Worm (Caenorhabditis elegans) whole organism, young adult: ENCODE results near the gene R53.5.

Experiments
- B0019.2 ChIP-seq: fragments of 200-800 bp; sonication (Bioruptor generic); conservative IDR thresholded peaks from 2 replicates; pipeline ENCODE4 v1.3.6; 2022; ENCODE audit warnings: missing genetic modification reagents, missing genetic modification characterization, missing compliant biosample characterization
- C17E4.6 ChIP-seq: fragments of 200-800 bp; sonication (Bioruptor generic); IDR thresholded peaks from 2 replicates; pipeline ENCODE4 v1.3.6; 2022; ENCODE audit warnings: missing genetic modification reagents, missing genetic modification characterization, missing compliant biosample characterization
- F23B12.7 ChIP-seq: sonication (generic microtip); optimal IDR thresholded peaks from 2 replicates; lab custom pipeline; 2017; ENCODE audit warnings: missing genetic modification characterization, mild to moderate bottlenecking, missing compliant biosample characterization, antibody characterized with exemption, moderate library complexity; ENCODE audit not compliant: insufficient read depth
- F37B4.10 ChIP-seq: fragments of 200-800 bp; sonication (Bioruptor generic); IDR thresholded peaks from 2 replicates; pipeline ENCODE4 v1.3.6; 2022; ENCODE audit warnings: missing genetic modification characterization, missing compliant biosample characterization
- F52B5.7 ChIP-seq: sonication (generic microtip); optimal IDR thresholded peaks from 2 replicates; lab custom pipeline; 2016; ENCODE audit warnings: mild to moderate bottlenecking, missing genetic modification characterization, missing compliant biosample characterization
- K11D2.4 ChIP-seq: fragments of 200-800 bp; sonication (Bioruptor generic); IDR thresholded peaks from 2 replicates; pipeline ENCODE4 v1.3.6; 2022; ENCODE audit warnings: missing genetic modification reagents, missing genetic modification characterization, missing compliant biosample characterization
- K12H6.12 ChIP-seq: fragments of 200-800 bp; sonication (Bioruptor generic); optimal IDR thresholded peaks from 2 replicates; lab custom pipeline; 2018; ENCODE audit warnings: mild to moderate bottlenecking, missing genetic modification characterization, missing compliant biosample characterization
- T26A5.8 ChIP-seq: sonication (generic microtip); optimal IDR thresholded peaks from 2 replicates; lab custom pipeline; 2016; ENCODE audit warnings: missing genetic modification characterization, missing compliant biosample characterization
- Y56A3A.18 ChIP-seq: fragments of 200-800 bp; sonication (Bioruptor generic); IDR thresholded peaks from 2 replicates; pipeline ENCODE4 v1.3.6; 2022; ENCODE audit warnings: missing genetic modification reagents, missing genetic modification characterization, missing compliant biosample characterization
- Y95B8A.8 ChIP-seq: fragments of 200-800 bp; sonication (Bioruptor generic); IDR thresholded peaks from 2 replicates; pipeline ENCODE4 v1.3.6; 2022; ENCODE audit warnings: missing genetic modification reagents, missing genetic modification characterization, missing compliant biosample characterization
- ZK185.1 ChIP-seq: sonication (generic microtip); optimal IDR thresholded peaks from 2 replicates; lab custom pipeline; 2016; ENCODE audit warnings: mild to moderate bottlenecking, missing genetic modification characterization, missing compliant biosample characterization; ENCODE audit not compliant: poor library complexity, severe bottlenecking
- attf-3 ChIP-seq: fragments of 200-800 bp; sonication (Bioruptor generic); conservative IDR thresholded peaks from 2 replicates; pipeline ENCODE4 v1.3.6; 2022; ENCODE audit warnings: missing genetic modification reagents, missing genetic modification characterization, missing compliant biosample characterization
- attf-6 ChIP-seq: fragments of 200-800 bp; sonication (Bioruptor generic); IDR thresholded peaks from 2 replicates; pipeline ENCODE4 v1.3.6; 2022; ENCODE audit warnings: missing genetic modification reagents, missing genetic modification characterization, missing compliant biosample characterization
- bed-1 ChIP-seq: fragments of 200-800 bp; sonication (Bioruptor generic); IDR thresholded peaks from 2 replicates; pipeline ENCODE4 v1.3.6; 2022; ENCODE audit warnings: missing genetic modification reagents, missing genetic modification characterization, missing compliant biosample characterization
- bed-2 ChIP-seq: fragments of 200-800 bp; sonication (Bioruptor generic); IDR thresholded peaks from 2 replicates; pipeline ENCODE4 v1.3.6; 2022; ENCODE audit warnings: missing genetic modification reagents, missing genetic modification characterization, missing compliant biosample characterization
- cebp-1 ChIP-seq, 2 experiments: fragments of 200-800 bp in 1 of 2; sonication (Bioruptor generic) in 1 of 2; sonication (generic microtip) in 1 of 2; IDR thresholded peaks in 1 of 2; optimal IDR thresholded peaks in 1 of 2; 2 replicates each; pipeline versions ENCODE4 v1.3.6 to Lab custom; 2017 to 2022; ENCODE audit warnings: missing compliant biosample characterization in 2 of 2, missing genetic modification characterization in 2 of 2, mild to moderate bottlenecking in 1 of 2, missing genetic modification reagents in 1 of 2, moderate library complexity in 1 of 2
- ceh-58 ChIP-seq: fragments of 200-800 bp; sonication (Bioruptor generic); IDR thresholded peaks from 2 replicates; pipeline ENCODE4 v1.3.6; 2022; ENCODE audit warnings: missing genetic modification characterization, missing compliant biosample characterization
- ceh-91 ChIP-seq: fragments of 200-800 bp; sonication (Bioruptor generic); IDR thresholded peaks from 2 replicates; pipeline ENCODE4 v1.3.6; 2022; ENCODE audit warnings: missing genetic modification reagents, missing genetic modification characterization, missing compliant biosample characterization
- chd-7 ChIP-seq: sonication (generic microtip); optimal IDR thresholded peaks from 2 replicates; lab custom pipeline; 2016; ENCODE audit warnings: mild to moderate bottlenecking, missing genetic modification characterization, moderate library complexity, missing compliant biosample characterization
- die-1 ChIP-seq: sonication (generic microtip); optimal IDR thresholded peaks from 2 replicates; lab custom pipeline; 2016; ENCODE audit warnings: missing genotype, mild to moderate bottlenecking, missing genetic modification characterization, missing compliant biosample characterization
- egl-18 ChIP-seq: fragments of 200-800 bp; sonication (Bioruptor generic); IDR thresholded peaks from 2 replicates; pipeline ENCODE4 v1.3.6; 2022; ENCODE audit warnings: missing genetic modification reagents, missing genetic modification characterization, missing compliant biosample characterization
- hmg-1.2 ChIP-seq: fragments of 200-800 bp; sonication (Bioruptor generic); IDR thresholded peaks from 2 replicates; pipeline ENCODE4 v1.3.6; 2022; ENCODE audit warnings: missing genetic modification reagents, missing genetic modification characterization, missing compliant biosample characterization
- hsf-1 ChIP-seq: fragments of 200-800 bp; sonication (Bioruptor generic); IDR thresholded peaks from 2 replicates; pipeline ENCODE4 v1.3.6; 2022; ENCODE audit warnings: missing genetic modification reagents, missing genetic modification characterization, missing compliant biosample characterization
- lin-35 ChIP-seq, 3 experiments: fragments of 150-350 bp in 2 of 3; sonication (generic microtip) in 1 of 3; optimal IDR thresholded peaks; 2 replicates each; lab custom pipeline; 2014 to 2018; ENCODE audit warnings: missing biosample characterization in 3 of 3, missing genetic modification characterization in 3 of 3, missing genetic modification reagents in 3 of 3
- lir-1 ChIP-seq: fragments of 200-800 bp; sonication (Bioruptor generic); conservative IDR thresholded peaks from 2 replicates; pipeline ENCODE4 v1.3.6; 2022; ENCODE audit warnings: missing genetic modification reagents, missing genetic modification characterization, missing compliant biosample characterization
- madf-3 ChIP-seq: fragments of 200-800 bp; sonication (Bioruptor generic); IDR thresholded peaks from 2 replicates; pipeline ENCODE4 v1.3.6; 2022; ENCODE audit warnings: missing genetic modification reagents, missing genetic modification characterization, missing compliant biosample characterization
- mcd-1 ChIP-seq: fragments of 200-800 bp; sonication (Bioruptor generic); IDR thresholded peaks from 2 replicates; pipeline ENCODE4 v1.3.6; 2022; ENCODE audit warnings: missing genetic modification reagents, missing genetic modification characterization, missing compliant biosample characterization
- mel-28 ChIP-seq: sonication (generic microtip); optimal IDR thresholded peaks from 2 replicates; lab custom pipeline; 2016; ENCODE audit warnings: borderline replicate concordance, mild to moderate bottlenecking, missing genetic modification characterization, missing compliant biosample characterization
- mes-4 ChIP-seq: sonication (generic microtip); optimal IDR thresholded peaks from 2 replicates; lab custom pipeline; 2016; ENCODE audit warnings: missing genotype, missing genetic modification characterization, missing compliant biosample characterization
- nfyb-1 ChIP-seq: fragments of 200-800 bp; sonication (Bioruptor generic); IDR thresholded peaks from 2 replicates; pipeline ENCODE4 v1.3.6; 2022; ENCODE audit warnings: missing genetic modification reagents, missing genetic modification characterization, missing compliant biosample characterization
- nhr-120 ChIP-seq: fragments of 200-800 bp; sonication (Bioruptor generic); IDR thresholded peaks from 2 replicates; pipeline ENCODE4 v1.3.6; 2022; ENCODE audit warnings: missing genetic modification characterization, missing compliant biosample characterization
- nhr-80 ChIP-seq: sonication (generic microtip); optimal IDR thresholded peaks from 2 replicates; lab custom pipeline; 2016; ENCODE audit warnings: missing genetic modification characterization, missing compliant biosample characterization
- pbrm-1 ChIP-seq: fragments of 200-800 bp; sonication (Bioruptor generic); IDR thresholded peaks from 2 replicates; pipeline ENCODE4 v1.3.6; 2022; ENCODE audit warnings: missing genetic modification reagents, missing genetic modification characterization, missing compliant biosample characterization
- rec-8 ChIP-seq, 2 experiments: sonication (generic microtip); optimal IDR thresholded peaks; 2 replicates each; lab custom pipeline; 2016; ENCODE audit warnings: mild to moderate bottlenecking in 2 of 2, missing genetic modification characterization in 2 of 2, missing genetic modification reagents in 2 of 2, missing genotype in 2 of 2, missing biosample characterization in 1 of 2, missing compliant biosample characterization in 1 of 2, moderate library complexity in 1 of 2
- repo-1 ChIP-seq: sonication (generic microtip); optimal IDR thresholded peaks from 2 replicates; lab custom pipeline; 2017; ENCODE audit warnings: mild to moderate bottlenecking, missing genetic modification characterization, missing compliant biosample characterization
- sdz-38 ChIP-seq: sonication (generic microtip); optimal IDR thresholded peaks from 2 replicates; lab custom pipeline; 2016; ENCODE audit warnings: missing genotype, missing genetic modification characterization, missing compliant biosample characterization
- sea-2 ChIP-seq: fragments of 200-800 bp; sonication (Bioruptor generic); IDR thresholded peaks from 2 replicates; pipeline ENCODE4 v1.3.6; 2022; ENCODE audit warnings: missing genetic modification characterization, missing compliant biosample characterization
- snpc-1.3 ChIP-seq: sonication (generic microtip); optimal IDR thresholded peaks from 2 replicates; lab custom pipeline; 2017; ENCODE audit warnings: missing genetic modification characterization, mild to moderate bottlenecking, missing compliant biosample characterization, antibody characterized with exemption, moderate library complexity, missing genotype, missing genetic modification reagents; ENCODE audit not compliant: insufficient read depth
- somi-1 ChIP-seq: fragments of 200-800 bp; sonication (Bioruptor generic); optimal IDR thresholded peaks from 2 replicates; lab custom pipeline; 2018; ENCODE audit warnings: mild to moderate bottlenecking, missing genetic modification characterization, missing compliant biosample characterization
- tlf-1 ChIP-seq: fragments of 200-800 bp; sonication (Bioruptor generic); optimal IDR thresholded peaks from 2 replicates; lab custom pipeline; 2018; ENCODE audit warnings: mild to moderate bottlenecking, missing genetic modification characterization, missing compliant biosample characterization
- zim-3 ChIP-seq: sonication (generic microtip); optimal IDR thresholded peaks from 2 replicates; lab custom pipeline; 2017; ENCODE audit warnings: mild to moderate bottlenecking, missing genetic modification characterization, moderate library complexity, missing compliant biosample characterization
- ztf-22 ChIP-seq: fragments of 200-800 bp; sonication (Bioruptor generic); optimal IDR thresholded peaks from 2 replicates; lab custom pipeline; 2018; ENCODE audit warnings: mild to moderate bottlenecking, missing genetic modification characterization, moderate library complexity, missing compliant biosample characterization
- ztf-25 ChIP-seq: fragments of 200-800 bp; sonication (Bioruptor generic); IDR thresholded peaks from 2 replicates; pipeline ENCODE4 v1.3.6; 2022; ENCODE audit warnings: missing genetic modification reagents, missing genetic modification characterization, missing compliant biosample characterization
- ztf-26 ChIP-seq: sonication (generic microtip); optimal IDR thresholded peaks from 2 replicates; lab custom pipeline; 2017; ENCODE audit warnings: missing genetic modification characterization, missing compliant biosample characterization
- ztf-3 ChIP-seq: fragments of 200-800 bp; sonication (Bioruptor generic); optimal IDR thresholded peaks from 2 replicates; lab custom pipeline; 2018; ENCODE audit warnings: mild to moderate bottlenecking, missing genetic modification characterization, missing compliant biosample characterization

The R53.5 gene

ce11 chrII:9970438-9971092, at the start of gene R53.5:
R53.5 (minus strand) TSS chrII:9970488.
- TF ChIP-seq rec-8 (tag; optimal IDR thresholded peaks at IDR 0.05; lab: Kevin White, UChicago) = peak in 1 of 2 experiments; percentile 10
- no peak for TF ChIP-seq T26A5.8 (tag; lab: Kevin White, UChicago)
- TF ChIP-seq nfyb-1 = 0 out of 2 replicates have a peak, but pooled peaks have one; percentile 10
- no peak for TF ChIP-seq mcd-1 (GFP tag; lab: Robert Waterston, UW)
- no peak for TF ChIP-seq ZK185.1 (tag; lab: Kevin White, UChicago)
- TF ChIP-seq zim-3 (tag; lab: Kevin White, UChicago) = no peak
- TF ChIP-seq ceh-58 (GFP tag; lab: Robert Waterston, UW) = no peak
- peak; percentile 4 for TF ChIP-seq snpc-1.3 (tag; lab: Kevin White, UChicago)
- no peak for TF ChIP-seq attf-3 (GFP tag; lab: Robert Waterston, UW)
- TF ChIP-seq sdz-38 = no peak
- TF ChIP-seq bed-2 (GFP tag; lab: Robert Waterston, UW) = no peak
- TF ChIP-seq F23B12.7 = no peak
- peak; percentile 73 for TF ChIP-seq hmg-1.2
- peak; percentile 19 for TF ChIP-seq K12H6.12 (tag; lab: Kevin White, UChicago)
- TF ChIP-seq F37B4.10 (GFP tag; lab: Robert Waterston, UW) = no peak
- TF ChIP-seq Y95B8A.8 (GFP tag; lab: Robert Waterston, UW) = no peak
- no peak for TF ChIP-seq cebp-1 (GFP tag; IDR thresholded peaks at IDR 0.05; lab: Robert Waterston, UW)
- no peak for TF ChIP-seq cebp-1 (tag; optimal IDR thresholded peaks at IDR 0.05; lab: Kevin White, UChicago)

DNA sequence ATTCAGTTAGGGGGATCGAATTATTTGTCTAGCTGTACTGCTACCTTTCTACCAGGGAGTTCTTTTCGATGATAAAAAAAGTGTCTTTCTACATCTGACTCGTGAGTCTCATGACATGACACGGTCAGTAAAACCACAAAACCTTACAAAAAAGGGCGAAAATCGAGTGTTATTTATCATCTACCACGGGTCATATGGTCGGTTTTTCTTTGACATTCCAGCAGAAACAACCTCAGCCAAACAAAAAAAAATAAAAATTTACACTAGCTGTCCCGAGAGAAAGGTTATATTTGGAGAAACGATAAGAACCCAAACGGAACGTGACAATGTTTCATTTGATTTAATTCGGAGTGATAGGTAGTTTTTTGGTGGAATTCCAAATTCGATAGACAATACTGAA, 49.4 kb upstream of the R53.5 start:
- TF ChIP-seq nhr-80 (tag; lab: Kevin White, UChicago) (peak; percentile 23), ztf-3 (no peak), egl-18 (GFP tag; lab: Robert Waterston, UW) (no peak), attf-6 (GFP tag; lab: Robert Waterston, UW) (no peak), tlf-1 (GFP tag; lab: Kevin White, UChicago) (no peak), hsf-1 (GFP tag; lab: Robert Waterston, UW) (no peak), F52B5.7 (tag; lab: Kevin White, UChicago) (no peak), cebp-1 (GFP tag; IDR thresholded peaks at IDR 0.05; lab: Robert Waterston, UW) (no peak), cebp-1 (tag; optimal IDR thresholded peaks at IDR 0.05; lab: Kevin White, UChicago) (peak; percentile 49), die-1 (no peak), bed-1 (GFP tag; lab: Robert Waterston, UW) (no peak), mel-28 (tag; lab: Kevin White, UChicago) (no peak), chd-7 (tag; lab: Kevin White, UChicago) (no peak), mes-4 (tag; lab: Kevin White, UChicago) (no peak), lir-1 (GFP tag; lab: Robert Waterston, UW) (no peak), ceh-91 (GFP tag; lab: Robert Waterston, UW) (no peak), lin-35 (GFP tag; optimal IDR thresholded peaks at IDR 0.05; lab: Kevin White, UChicago) (no peak), ztf-26 (tag; lab: Kevin White, UChicago) (peak; percentile 52), nhr-120 (GFP tag; lab: Robert Waterston, UW) (no peak), K11D2.4 (peak; percentile 78), Y56A3A.18 (GFP tag; lab: Robert Waterston, UW) (no peak), sdz-38 (no peak), snpc-1.3 (tag; lab: Kevin White, UChicago) (no peak), ztf-22 (no peak), somi-1 (GFP tag; lab: Kevin White, UChicago) (peak; percentile 15), sea-2 (GFP tag; lab: Robert Waterston, UW) (no peak), ztf-25 (GFP tag; lab: Robert Waterston, UW) (no peak), B0019.2 (no peak), rec-8 (tag; optimal IDR thresholded peaks at IDR 0.05; lab: Kevin White, UChicago) (no peak), madf-3 (GFP tag; lab: Robert Waterston, UW) (no peak), hmg-1.2 (no peak), C17E4.6 (no peak), T26A5.8 (tag; lab: Kevin White, UChicago) (no peak), pbrm-1 (GFP tag; lab: Robert Waterston, UW) (no peak), repo-1 (no peak)
